Worm (Caenorhabditis elegans): Measurements from ENCODE around the gene ins-3.

The ins-3 gene

DNA sequence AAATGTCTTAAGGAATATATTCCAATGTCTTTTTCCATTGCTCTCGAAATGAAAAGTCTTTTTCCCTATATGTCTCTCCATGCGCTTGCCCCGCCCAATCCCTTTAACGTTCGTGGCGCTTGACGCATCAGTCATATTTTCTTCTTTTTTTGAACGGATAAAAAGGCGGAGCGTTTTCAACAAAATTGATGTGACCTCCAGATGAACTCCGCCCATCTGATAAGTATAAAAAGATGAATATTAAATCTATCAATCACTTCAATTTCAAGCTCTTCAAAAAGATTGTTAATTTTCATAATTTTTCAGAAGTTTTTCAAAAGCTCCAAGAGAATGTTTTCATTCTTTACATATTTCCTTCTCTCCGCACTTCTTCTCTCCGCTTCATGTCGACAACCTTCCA, 5.5 kb upstream of the ins-3 start, which contains the start of gene ins-4:
ins-4 (plus strand) TSS at position 301 of the 400 bp plus-strand sequence.
- TF ChIP-seq ztf-6 (GFP tag; IDR thresholded peaks at IDR 0.05), result no peak
- TF ChIP-seq ceh-27 (GFP tag; optimal IDR thresholded peaks at IDR 0.05), result no peak
- no peak for TF ChIP-seq ztf-22 (GFP tag; optimal IDR thresholded peaks at IDR 0.05)
- no peak for TF ChIP-seq Y67H2A.10 (GFP tag; conservative IDR thresholded peaks at IDR 0.05)
- TF ChIP-seq hlh-12 (tag; optimal IDR thresholded peaks at IDR 0.05), result no peak
- no peak for TF ChIP-seq madf-8 (GFP tag; conservative IDR thresholded peaks at IDR 0.05)
- no peak for TF ChIP-seq ztf-25 (GFP tag; IDR thresholded peaks at IDR 0.05)
- no peak for TF ChIP-seq F22D6.2 (tag; optimal IDR thresholded peaks at IDR 0.05)
- no peak for TF ChIP-seq Y95B8A.8 (GFP tag; IDR thresholded peaks at IDR 0.05)
- TF ChIP-seq bed-2 (GFP tag; IDR thresholded peaks at IDR 0.05), result no peak
- TF ChIP-seq ceh-58 (GFP tag; IDR thresholded peaks at IDR 0.05), result no peak
- no peak for TF ChIP-seq nhr-90 (tag; optimal IDR thresholded peaks at IDR 0.05)
- TF ChIP-seq nhr-179 (tag; optimal IDR thresholded peaks at IDR 0.05), result no peak
- no peak for TF ChIP-seq egl-44 (GFP tag; IDR thresholded peaks at IDR 0.05)
- TF ChIP-seq F39B2.1 (GFP tag; IDR thresholded peaks at IDR 0.05), result no peak

DNA sequence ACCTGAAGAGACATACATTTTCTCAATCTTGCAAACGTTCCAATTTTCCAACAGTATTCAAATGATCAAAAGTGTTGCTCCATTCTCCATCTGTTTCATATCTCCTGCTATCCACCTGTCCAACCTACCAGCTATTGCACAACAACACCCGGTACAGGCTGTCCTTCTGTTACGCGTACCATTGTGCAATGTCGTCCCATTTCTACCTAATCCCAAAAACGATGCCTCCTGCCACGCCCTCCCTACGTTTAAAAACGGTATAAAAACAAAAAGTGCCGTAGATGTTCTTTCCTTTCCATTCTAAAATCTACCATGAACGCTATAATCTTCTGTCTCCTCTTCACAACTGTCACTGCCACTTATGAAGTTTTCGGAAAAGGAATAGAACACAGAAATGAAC, 2.3 kb downstream of the ins-3 start, which contains the start of gene ins-2:
ins-2 (plus strand) TSS at position 301 of the 400 bp plus-strand sequence.
- TF ChIP-seq snpc-1.1 (tag; optimal IDR thresholded peaks at IDR 0.05; ENCODE audit: insufficient read depth) (no peak), ceh-40 (GFP tag; IDR thresholded peaks at IDR 0.05) (no peak), let-607 (tag; optimal IDR thresholded peaks at IDR 0.05) (no peak), rpc-1 (optimal IDR thresholded peaks at IDR 0.05) (no peak), rpc-1 (tag; optimal IDR thresholded peaks at IDR 0.05) (no peak), lin-26 (GFP tag; IDR thresholded peaks at IDR 0.05) (no peak), bed-1 (GFP tag; IDR thresholded peaks at IDR 0.05) (no peak), pha-4 (tag; optimal IDR thresholded peaks at IDR 0.05) (no peak), F52B5.7 (tag; optimal IDR thresholded peaks at IDR 0.05) (no peak), Y56A3A.18 (GFP tag; IDR thresholded peaks at IDR 0.05) (no peak), lin-40 (tag; optimal IDR thresholded peaks at IDR 0.05) (no peak)

ce11 chrII:5974878-5975277, 15.7 kb downstream of the ins-3 start, which contains the start of gene B0034.5:
TSS of gene B0034.5 (minus strand) at chrII:5974978.
- TF ChIP-seq cebp-1 (GFP tag; IDR thresholded peaks at IDR 0.05) (no peak), cebp-1 (tag; optimal IDR thresholded peaks at IDR 0.05) (no peak), nfya-1 (tag; optimal IDR thresholded peaks at IDR 0.05; ENCODE audit: borderline replicate concordance, insufficient read depth) (no peak), attf-3 (GFP tag; conservative IDR thresholded peaks at IDR 0.05) (no peak), ztf-26 (tag; optimal IDR thresholded peaks at IDR 0.05) (no peak), ztf-18 (tag; optimal IDR thresholded peaks at IDR 0.05) (no peak), unc-62 (GFP tag; optimal IDR thresholded peaks at IDR 0.05) (no peak), B0035.1 (tag; optimal IDR thresholded peaks at IDR 0.05) (no peak), nhr-90 (tag; optimal IDR thresholded peaks at IDR 0.05) (no peak), B0336.3 (GFP tag; IDR thresholded peaks at IDR 0.05) (no peak), C17E4.6 (GFP tag; IDR thresholded peaks at IDR 0.05) (no peak), rcor-1 (GFP tag; IDR thresholded peaks at IDR 0.05) (no peak), pbrm-1 (GFP tag; IDR thresholded peaks at IDR 0.05) (no peak), sptf-2 (GFP tag; optimal IDR thresholded peaks at IDR 0.05) (no peak), snpc-3.4 (tag; optimal IDR thresholded peaks at IDR 0.05) (no peak), mel-28 (tag; optimal IDR thresholded peaks at IDR 0.05; ENCODE audit: borderline replicate concordance) (no peak)
